Worm (Caenorhabditis elegans) whole organism, young adult: ENCODE results near the gene unc-49.

Experiments
- B0261.1 ChIP-seq: sonication (generic microtip); optimal IDR thresholded peaks from 2 replicates; lab custom pipeline; 2016; ENCODE audit warnings: mild to moderate bottlenecking, missing genetic modification characterization, moderate library complexity, missing compliant biosample characterization
- C06A6.2 ChIP-seq: fragments of 200-800 bp; sonication (Bioruptor generic); conservative IDR thresholded peaks from 2 replicates; pipeline ENCODE4 v1.3.6; 2022; ENCODE audit warnings: missing genetic modification characterization, missing compliant biosample characterization
- D2030.7 ChIP-seq: fragments of 200-800 bp; sonication (Bioruptor generic); IDR thresholded peaks from 2 replicates; pipeline ENCODE4 v1.3.6; 2022; ENCODE audit warnings: missing genetic modification reagents, missing genetic modification characterization, missing compliant biosample characterization
- F33H1.4 ChIP-seq: fragments of 200-800 bp; sonication (Bioruptor generic); IDR thresholded peaks from 2 replicates; pipeline ENCODE4 v1.3.6; 2022; ENCODE audit warnings: missing genetic modification reagents, missing genetic modification characterization, missing compliant biosample characterization
- Y53F4B.3 ChIP-seq: fragments of 200-800 bp; sonication (Bioruptor generic); IDR thresholded peaks from 2 replicates; pipeline ENCODE4 v1.3.6; 2022; ENCODE audit warnings: missing genetic modification reagents, missing genetic modification characterization, missing compliant biosample characterization
- aptf-2 ChIP-seq: fragments of 200-800 bp; sonication (Bioruptor generic); conservative IDR thresholded peaks from 2 replicates; pipeline ENCODE4 v1.3.6; 2022; ENCODE audit warnings: missing genetic modification reagents, missing genetic modification characterization, missing compliant biosample characterization
- aptf-3 ChIP-seq: fragments of 200-800 bp; sonication (Bioruptor generic); IDR thresholded peaks from 2 replicates; pipeline ENCODE4 v1.3.6; 2022; ENCODE audit warnings: missing genetic modification characterization, missing compliant biosample characterization
- atf-7 ChIP-seq: sonication (generic microtip); optimal IDR thresholded peaks from 2 replicates; lab custom pipeline; 2017; ENCODE audit warnings: mild to moderate bottlenecking, missing genetic modification characterization, missing compliant biosample characterization
- bed-1 ChIP-seq: fragments of 200-800 bp; sonication (Bioruptor generic); IDR thresholded peaks from 2 replicates; pipeline ENCODE4 v1.3.6; 2022; ENCODE audit warnings: missing genetic modification reagents, missing genetic modification characterization, missing compliant biosample characterization
- ceh-100 ChIP-seq: fragments of 200-800 bp; sonication (Bioruptor generic); IDR thresholded peaks from 2 replicates; pipeline ENCODE4 v1.3.6; 2022; ENCODE audit warnings: missing genetic modification reagents, missing genetic modification characterization, missing compliant biosample characterization
- ceh-27 ChIP-seq: fragments of 200-800 bp; sonication (Bioruptor generic); optimal IDR thresholded peaks from 2 replicates; lab custom pipeline; 2018; ENCODE audit warnings: mild to moderate bottlenecking, missing genetic modification characterization, moderate library complexity, missing compliant biosample characterization
- ceh-58 ChIP-seq: fragments of 200-800 bp; sonication (Bioruptor generic); IDR thresholded peaks from 2 replicates; pipeline ENCODE4 v1.3.6; 2022; ENCODE audit warnings: missing genetic modification characterization, missing compliant biosample characterization
- dox-1 ChIP-seq: fragments of 200-800 bp; sonication (Bioruptor generic); IDR thresholded peaks from 2 replicates; pipeline ENCODE4 v1.3.6; 2022; ENCODE audit warnings: missing genetic modification reagents, missing genetic modification characterization, missing compliant biosample characterization
- efl-1 ChIP-seq: fragments of 150-350 bp; optimal IDR thresholded peaks from 2 replicates; lab custom pipeline; 2014; ENCODE audit warnings: missing biosample characterization, missing genetic modification reagents, missing genetic modification characterization
- egl-18 ChIP-seq: fragments of 200-800 bp; sonication (Bioruptor generic); IDR thresholded peaks from 2 replicates; pipeline ENCODE4 v1.3.6; 2022; ENCODE audit warnings: missing genetic modification reagents, missing genetic modification characterization, missing compliant biosample characterization
- egrh-3 ChIP-seq: fragments of 200-800 bp; sonication (Bioruptor generic); IDR thresholded peaks from 2 replicates; pipeline ENCODE4 v1.3.6; 2022; ENCODE audit warnings: missing genetic modification reagents, missing genetic modification characterization, missing compliant biosample characterization
- ets-4 ChIP-seq: fragments of 200-800 bp; sonication (Bioruptor generic); optimal IDR thresholded peaks from 2 replicates; lab custom pipeline; 2018; ENCODE audit warnings: mild to moderate bottlenecking, missing genetic modification characterization, missing compliant biosample characterization
- fkh-3 ChIP-seq: sonication (generic microtip); optimal IDR thresholded peaks from 2 replicates; lab custom pipeline; 2016; ENCODE audit warnings: mild to moderate bottlenecking, missing genetic modification characterization, missing compliant biosample characterization
- gei-17 ChIP-seq: fragments of 200-800 bp; sonication (Bioruptor generic); optimal IDR thresholded peaks from 2 replicates; lab custom pipeline; 2018; ENCODE audit warnings: mild to moderate bottlenecking, missing genetic modification characterization, missing compliant biosample characterization
- hlh-12 ChIP-seq: sonication (generic microtip); optimal IDR thresholded peaks from 2 replicates; lab custom pipeline; 2016; ENCODE audit warnings: missing genetic modification characterization, missing compliant biosample characterization
- hlh-26 ChIP-seq: fragments of 200-800 bp; sonication (Bioruptor generic); conservative IDR thresholded peaks from 2 replicates; pipeline ENCODE4 v1.3.6; 2022; ENCODE audit warnings: missing genetic modification reagents, missing genetic modification characterization, missing compliant biosample characterization
- hrde-1 ChIP-seq: sonication (generic microtip); optimal IDR thresholded peaks from 2 replicates; lab custom pipeline; 2016; ENCODE audit warnings: missing genetic modification characterization, mild to moderate bottlenecking, missing compliant biosample characterization, moderate library complexity, missing genotype, missing genetic modification reagents, borderline replicate concordance
- hsf-1 ChIP-seq: fragments of 200-800 bp; sonication (Bioruptor generic); IDR thresholded peaks from 2 replicates; pipeline ENCODE4 v1.3.6; 2022; ENCODE audit warnings: missing genetic modification reagents, missing genetic modification characterization, missing compliant biosample characterization
- let-526 ChIP-seq: fragments of 200-800 bp; sonication (Bioruptor generic); IDR thresholded peaks from 2 replicates; pipeline ENCODE4 v1.3.6; 2022; ENCODE audit warnings: missing genetic modification reagents, missing genetic modification characterization, missing compliant biosample characterization
- lin-26 ChIP-seq: fragments of 200-800 bp; sonication (Bioruptor generic); IDR thresholded peaks from 2 replicates; pipeline ENCODE4 v1.3.6; 2022; ENCODE audit warnings: missing genetic modification reagents, missing genetic modification characterization, missing compliant biosample characterization
- lin-40 ChIP-seq: sonication (generic microtip); optimal IDR thresholded peaks from 2 replicates; lab custom pipeline; 2016; ENCODE audit warnings: missing genetic modification characterization, mild to moderate bottlenecking, missing compliant biosample characterization, missing genotype, missing genetic modification reagents
- lin-54 ChIP-seq: fragments of 200-800 bp; sonication (Bioruptor generic); optimal IDR thresholded peaks from 2 replicates; lab custom pipeline; 2018; ENCODE audit warnings: mild to moderate bottlenecking, missing genetic modification characterization, missing compliant biosample characterization
- lsl-1 ChIP-seq: fragments of 200-800 bp; sonication (Bioruptor generic); optimal IDR thresholded peaks from 2 replicates; lab custom pipeline; 2018; ENCODE audit warnings: mild to moderate bottlenecking, missing genetic modification characterization, moderate library complexity, missing compliant biosample characterization
- madf-6 ChIP-seq: fragments of 200-800 bp; sonication (Bioruptor generic); IDR thresholded peaks from 2 replicates; pipeline ENCODE4 v1.3.6; 2022; ENCODE audit warnings: missing genetic modification reagents, missing genetic modification characterization, missing compliant biosample characterization
- madf-8 ChIP-seq: fragments of 200-800 bp; sonication (Bioruptor generic); conservative IDR thresholded peaks from 2 replicates; pipeline ENCODE4 v1.3.6; 2022; ENCODE audit warnings: missing genetic modification reagents, missing genetic modification characterization, missing compliant biosample characterization
- mel-28 ChIP-seq: sonication (generic microtip); optimal IDR thresholded peaks from 2 replicates; lab custom pipeline; 2016; ENCODE audit warnings: borderline replicate concordance, mild to moderate bottlenecking, missing genetic modification characterization, missing compliant biosample characterization
- mes-4 ChIP-seq: sonication (generic microtip); optimal IDR thresholded peaks from 2 replicates; lab custom pipeline; 2016; ENCODE audit warnings: missing genotype, missing genetic modification characterization, missing compliant biosample characterization
- nfya-2 ChIP-seq: fragments of 200-800 bp; sonication (Bioruptor generic); IDR thresholded peaks from 2 replicates; pipeline ENCODE4 v1.3.6; 2022; ENCODE audit warnings: missing genetic modification reagents, missing genetic modification characterization, missing compliant biosample characterization
- nhr-120 ChIP-seq: fragments of 200-800 bp; sonication (Bioruptor generic); IDR thresholded peaks from 2 replicates; pipeline ENCODE4 v1.3.6; 2022; ENCODE audit warnings: missing genetic modification characterization, missing compliant biosample characterization
- nhr-27 ChIP-seq: fragments of 200-800 bp; sonication (Bioruptor generic); optimal IDR thresholded peaks from 2 replicates; lab custom pipeline; 2018; ENCODE audit warnings: mild to moderate bottlenecking, missing genetic modification characterization, moderate library complexity, missing compliant biosample characterization
- pbrm-1 ChIP-seq: fragments of 200-800 bp; sonication (Bioruptor generic); IDR thresholded peaks from 2 replicates; pipeline ENCODE4 v1.3.6; 2022; ENCODE audit warnings: missing genetic modification reagents, missing genetic modification characterization, missing compliant biosample characterization
- rcor-1 ChIP-seq: fragments of 200-800 bp; sonication (Bioruptor generic); IDR thresholded peaks from 2 replicates; pipeline ENCODE4 v1.3.6; 2022; ENCODE audit warnings: missing genetic modification reagents, missing genetic modification characterization, missing compliant biosample characterization
- sdz-38 ChIP-seq: sonication (generic microtip); optimal IDR thresholded peaks from 2 replicates; lab custom pipeline; 2016; ENCODE audit warnings: missing genotype, missing genetic modification characterization, missing compliant biosample characterization
- sea-2 ChIP-seq: fragments of 200-800 bp; sonication (Bioruptor generic); IDR thresholded peaks from 2 replicates; pipeline ENCODE4 v1.3.6; 2022; ENCODE audit warnings: missing genetic modification characterization, missing compliant biosample characterization
- snpc-1.1 ChIP-seq: sonication (generic microtip); optimal IDR thresholded peaks from 2 replicates; lab custom pipeline; 2017; ENCODE audit warnings: missing genetic modification characterization, mild to moderate bottlenecking, missing compliant biosample characterization, antibody characterized with exemption, moderate library complexity, missing genotype, missing genetic modification reagents; ENCODE audit not compliant: insufficient read depth
- snpc-1.3 ChIP-seq: sonication (generic microtip); optimal IDR thresholded peaks from 2 replicates; lab custom pipeline; 2017; ENCODE audit warnings: missing genetic modification characterization, mild to moderate bottlenecking, missing compliant biosample characterization, antibody characterized with exemption, moderate library complexity, missing genotype, missing genetic modification reagents; ENCODE audit not compliant: insufficient read depth
- snpc-4 ChIP-seq, 5 experiments: fragments of 150-350 bp in 1 of 5; sonication (generic microtip) in 4 of 5; optimal IDR thresholded peaks; 2 replicates each; lab custom pipeline; 2014 to 2018; ENCODE audit warnings: missing genetic modification characterization in 5 of 5, missing biosample characterization in 3 of 5, antibody characterized with exemption in 2 of 5, mild to moderate bottlenecking in 2 of 5, missing compliant biosample characterization in 2 of 5, missing genotype in 2 of 5, moderate library complexity in 2 of 5, missing genetic modification reagents in 1 of 5
- somi-1 ChIP-seq: fragments of 200-800 bp; sonication (Bioruptor generic); optimal IDR thresholded peaks from 2 replicates; lab custom pipeline; 2018; ENCODE audit warnings: mild to moderate bottlenecking, missing genetic modification characterization, missing compliant biosample characterization
- sptf-2 ChIP-seq: fragments of 200-800 bp; sonication (Bioruptor generic); optimal IDR thresholded peaks from 2 replicates; lab custom pipeline; 2018; ENCODE audit warnings: mild to moderate bottlenecking, missing genetic modification characterization, missing compliant biosample characterization
- xnd-1 ChIP-seq: sonication (generic microtip); optimal IDR thresholded peaks from 2 replicates; lab custom pipeline; 2016; ENCODE audit warnings: missing genotype, missing genetic modification reagents, missing genetic modification characterization, missing compliant biosample characterization
- ztf-18 ChIP-seq: sonication (generic microtip); optimal IDR thresholded peaks from 2 replicates; lab custom pipeline; 2016; ENCODE audit warnings: missing genotype, mild to moderate bottlenecking, missing genetic modification characterization, missing compliant biosample characterization
- ztf-28 ChIP-seq: fragments of 200-800 bp; sonication (Bioruptor generic); IDR thresholded peaks from 2 replicates; pipeline ENCODE4 v1.3.6; 2022; ENCODE audit warnings: missing genetic modification reagents, missing genetic modification characterization, missing compliant biosample characterization

unc-49 gene

DNA sequence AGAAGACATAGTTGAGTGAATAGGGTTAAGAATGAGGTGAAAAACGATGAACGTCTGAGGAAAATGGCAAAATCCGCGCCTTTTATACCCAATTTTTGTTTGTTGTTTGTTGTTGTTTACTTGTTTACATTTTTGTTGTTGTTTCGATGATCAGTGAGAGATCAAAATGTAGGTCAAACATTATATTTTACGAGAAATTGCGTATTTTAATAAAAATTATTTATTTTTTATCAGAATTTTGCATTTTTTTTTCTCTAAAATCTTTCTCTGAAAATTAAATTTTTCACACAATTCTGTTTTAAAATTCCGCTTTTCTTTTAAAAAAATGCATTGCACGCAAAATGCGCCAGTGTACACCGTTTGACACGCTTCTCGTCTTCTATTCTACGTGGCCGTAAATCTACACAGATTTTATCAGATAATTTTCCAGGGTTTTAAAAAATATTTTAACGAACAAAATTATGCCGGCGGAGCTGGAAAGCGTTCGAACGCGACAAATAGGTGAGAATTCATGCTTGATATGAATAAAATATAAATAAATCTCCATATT is 13.8 kb upstream of the unc-49 start, which contains the start of the genes sip-1 and sly-1 (continued):
- TF ChIP-seq C06A6.2 (no peak), snpc-4 (GFP tag; optimal IDR thresholded peaks at IDR 0.05; lab: Kevin White, UChicago) (no peak), snpc-4 (tag; optimal IDR thresholded peaks at IDR 0.05; lab: Kevin White, UChicago) (peak in 2 of 4 experiments; percentile 13 to 68), mel-28 (tag; lab: Kevin White, UChicago) (no peak), nhr-27 (tag; lab: Kevin White, UChicago) (no peak), let-526 (no peak), ztf-28 (no peak), mes-4 (tag; lab: Kevin White, UChicago) (no peak), fkh-3 (tag; lab: Kevin White, UChicago) (no peak), efl-1 (GFP tag; lab: Kevin White, UChicago) (peak; percentile 84), madf-8 (GFP tag; lab: Robert Waterston, UW) (peak; percentile 54; the same call in 1 of the 2 replicates), hlh-12 (no peak), egrh-3 (GFP tag; lab: Robert Waterston, UW) (no peak), nhr-120 (no peak), D2030.7 (GFP tag; lab: Robert Waterston, UW) (peak; percentile 81), ztf-18 (peak; percentile 93), aptf-3 (GFP tag; lab: Robert Waterston, UW) (no peak), lin-26 (GFP tag; lab: Robert Waterston, UW) (no peak), Y53F4B.3 (GFP tag; lab: Robert Waterston, UW) (no peak), F33H1.4 (GFP tag; lab: Robert Waterston, UW) (peak; percentile 63), lin-40 (tag; lab: Kevin White, UChicago) (peak; percentile 82), dox-1 (GFP tag; lab: Robert Waterston, UW) (no peak; the same call in 1 of the 2 replicates), ceh-100 (GFP tag; lab: Robert Waterston, UW) (0 out of 2 replicates have a peak, but pooled peaks have one; percentile 16), atf-7 (tag; lab: Kevin White, UChicago) (no peak), bed-1 (GFP tag; lab: Robert Waterston, UW) (no peak), pbrm-1 (GFP tag; lab: Robert Waterston, UW) (no peak), hlh-26 (GFP tag; lab: Robert Waterston, UW) (no peak), egl-18 (GFP tag; lab: Robert Waterston, UW) (no peak), sptf-2 (GFP tag; lab: Kevin White, UChicago) (no peak), rcor-1 (0 out of 2 replicates have a peak, but pooled peaks have one; percentile 23), snpc-1.1 (tag; lab: Kevin White, UChicago) (peak; percentile 25), ets-4 (GFP tag; lab: Kevin White, UChicago) (no peak), B0261.1 (no peak), hrde-1 (tag; lab: Kevin White, UChicago) (no peak), aptf-2 (GFP tag; lab: Robert Waterston, UW) (no peak), hsf-1 (GFP tag; lab: Robert Waterston, UW) (peak; percentile 74; the same call in 1 of the 2 replicates), sdz-38 (tag; lab: Kevin White, UChicago) (no peak), madf-6 (GFP tag; lab: Robert Waterston, UW) (peak; percentile 91), snpc-1.3 (tag; lab: Kevin White, UChicago) (peak; percentile 16), somi-1 (no peak), lin-54 (GFP tag; lab: Kevin White, UChicago) (peak; percentile 72), ceh-27 (GFP tag; lab: Kevin White, UChicago) (no peak), gei-17 (no peak), lsl-1 (GFP tag; lab: Kevin White, UChicago) (peak; percentile 66), sea-2 (GFP tag; lab: Robert Waterston, UW) (no peak), xnd-1 (tag; lab: Kevin White, UChicago) (peak; percentile 78), ceh-58 (GFP tag; lab: Robert Waterston, UW) (no peak), nfya-2 (no peak)
